Fruit fly (Drosophila melanogaster) whole organism: ENCODE results near the gene CG31224.

Experiments
- CG8478 ChIP-seq: fragments of >200 bp; optimal IDR thresholded peaks from 2 replicates; lab custom pipeline; 2018; ENCODE audit warnings: inconsistent platforms
- pan ChIP-seq: fragments of >200 bp; optimal IDR thresholded peaks from 2 replicates; lab custom pipeline; 2017
- psq ChIP-seq: fragments of >200 bp; optimal IDR thresholded peaks from 2 replicates; lab custom pipeline; 2017
- usp ChIP-seq: fragments of >200 bp; optimal IDR thresholded peaks from 2 replicates; lab custom pipeline; 2017; ENCODE audit warnings: missing biosample characterization, missing genetic modification characterization, mixed read lengths

DNA sequence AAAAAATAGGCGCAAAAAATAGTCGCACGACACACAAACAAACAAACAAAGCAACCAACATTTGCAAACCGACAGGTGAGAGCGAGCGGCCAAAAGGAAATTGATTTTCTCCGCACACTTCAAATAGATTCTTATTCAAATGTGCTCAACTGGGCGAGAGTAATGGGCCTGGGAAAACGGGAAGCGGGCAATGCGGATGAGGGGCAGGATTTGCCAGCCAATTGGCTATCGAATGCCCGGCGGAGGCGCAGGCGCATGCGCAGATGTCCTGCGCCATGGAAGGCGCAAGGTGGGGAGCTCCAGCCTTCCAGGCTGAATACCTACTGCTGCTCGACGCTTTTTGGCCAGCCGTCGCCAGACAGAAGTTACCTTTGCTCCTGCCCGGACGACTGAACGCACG lies 46.0 kb upstream of the CG31224 start, which contains the start of the genes ChAT and VAChT:
- TF ChIP-seq psq (lab: Kevin White, UChicago) (no peak), pan (lab: Kevin White, UChicago) (no peak), CG8478 (lab: Kevin White, UChicago) (no peak), usp (GFP tag; lab: Kevin White, UChicago) (no peak)
